Worm (Caenorhabditis elegans): ENCODE results near the gene sdz-32.

sdz-32 gene

DNA sequence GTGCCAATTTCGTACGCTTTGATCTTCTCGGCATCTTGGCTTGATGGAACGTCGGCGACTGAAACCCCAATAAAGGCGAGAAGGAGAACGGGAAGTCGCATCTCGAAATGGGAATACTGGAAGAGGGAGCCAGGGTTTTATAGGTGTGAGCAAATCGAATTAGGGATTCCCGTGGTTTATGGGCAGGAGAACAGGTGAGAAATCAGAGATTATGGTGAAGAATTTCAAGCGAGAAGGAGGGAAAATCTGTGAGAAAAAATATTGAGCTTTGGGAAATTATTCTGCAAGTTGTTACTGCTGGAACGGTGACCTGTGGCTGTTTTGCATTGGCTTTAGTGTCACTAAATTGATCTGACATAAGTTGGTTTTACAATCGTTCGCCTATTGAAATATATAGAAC, 2.2 kb upstream of the sdz-32 start, which contains the start of gene Y49F6B.13:
TSS of gene Y49F6B.13 (minus strand) at position 101 of the 400 bp plus-strand sequence.
- TF ChIP-seq ceh-31 (tag; optimal IDR thresholded peaks at IDR 0.05) (no peak), ceh-18 (tag; optimal IDR thresholded peaks at IDR 0.05) (no peak), che-1 (tag; optimal IDR thresholded peaks at IDR 0.05) (no peak), fkh-10 (GFP tag; optimal IDR thresholded peaks at IDR 0.05) (no peak), pag-3 (tag; optimal IDR thresholded peaks at IDR 0.05; ENCODE audit: borderline replicate concordance) (no peak), hlh-15 (tag; optimal IDR thresholded peaks at IDR 0.05) (no peak), elt-4 (tag; optimal IDR thresholded peaks at IDR 0.05) (no peak), syd-9 (tag; optimal IDR thresholded peaks at IDR 0.05) (no peak), ceh-22 (tag; optimal IDR thresholded peaks at IDR 0.05) (no peak), nhr-11 (tag; optimal IDR thresholded peaks at IDR 0.05) (no peak), Y22D7AL.16 (tag; optimal IDR thresholded peaks at IDR 0.05) (no peak), F13H6.1 (tag; optimal IDR thresholded peaks at IDR 0.05) (no peak), sox-2 (GFP tag; IDR thresholded peaks at IDR 0.05) (no peak), rnt-1 (tag; optimal IDR thresholded peaks at IDR 0.05) (no peak), C08G9.2 (tag; optimal IDR thresholded peaks at IDR 0.05) (no peak), hlh-30 (tag; optimal IDR thresholded peaks at IDR 0.05; ENCODE audit: insufficient read depth) (no peak), pat-9 (tag; optimal IDR thresholded peaks at IDR 0.05) (no peak), unc-86 (tag; optimal IDR thresholded peaks at IDR 0.05) (no peak), ceh-30 (tag; optimal IDR thresholded peaks at IDR 0.05) (no peak)

DNA sequence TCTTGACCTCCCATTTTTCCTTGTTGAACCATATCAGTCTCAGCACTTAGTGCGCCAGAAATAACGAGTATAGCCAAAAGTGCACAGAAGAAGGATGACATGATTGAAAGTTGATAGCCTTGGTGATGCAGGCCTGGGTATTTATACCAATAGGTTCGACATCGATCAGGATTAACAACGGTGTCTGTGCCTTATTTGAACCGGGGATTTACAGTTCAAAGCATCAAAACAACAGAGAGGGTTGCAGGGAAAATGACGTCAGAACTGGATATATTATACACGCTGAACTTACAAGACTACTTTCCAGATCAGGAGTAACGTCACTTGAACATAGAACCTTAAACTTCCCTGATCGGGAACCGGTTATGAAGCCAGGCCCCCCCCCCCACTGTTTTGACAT, 1.5 kb upstream of the sdz-32 start, which contains the start of gene Y49F6B.12:
TSS of gene Y49F6B.12 (minus strand) at position 101 of the 400 bp plus-strand sequence.
- no peak for TF ChIP-seq tbx-2 (tag; optimal IDR thresholded peaks at IDR 0.05)
- TF ChIP-seq zip-5 (tag; optimal IDR thresholded peaks at IDR 0.05): no peak
- no peak for TF ChIP-seq lim-6 (tag; optimal IDR thresholded peaks at IDR 0.05)
- no peak for TF ChIP-seq pqm-1 (tag; optimal IDR thresholded peaks at IDR 0.05)
- TF ChIP-seq nhr-11 (tag; optimal IDR thresholded peaks at IDR 0.05): no peak
- TF ChIP-seq npax-4 (tag; optimal IDR thresholded peaks at IDR 0.05): no peak
- TF ChIP-seq ceh-31 (tag; optimal IDR thresholded peaks at IDR 0.05): no peak
- no peak for TF ChIP-seq ztf-16 (tag; optimal IDR thresholded peaks at IDR 0.05)
- TF ChIP-seq lin-11 (tag; optimal IDR thresholded peaks at IDR 0.05): no peak
- no peak for TF ChIP-seq ceh-18 (tag; optimal IDR thresholded peaks at IDR 0.05)

- TF ChIP-seq hlh-30 (tag; optimal IDR thresholded peaks at IDR 0.05; ENCODE audit: insufficient read depth): no peak
- no peak for TF ChIP-seq ztf-16 (tag; optimal IDR thresholded peaks at IDR 0.05)
- TF ChIP-seq sox-2 (GFP tag; IDR thresholded peaks at IDR 0.05): no peak
- TF ChIP-seq madf-2 (tag; optimal IDR thresholded peaks at IDR 0.05): no peak
- TF ChIP-seq hlh-15 (tag; optimal IDR thresholded peaks at IDR 0.05): no peak
These were observed 1.0 kb upstream of the sdz-32 start, which contains the start of gene Y49F6B.6 for ce11 chrII:3472817-3473216. Gene Y49F6B.6 (plus strand): TSS chrII:3473117.

ce11 chrII:3476536-3476935, 2.7 kb downstream of the sdz-32 start:
- peak; percentile 62 for TF ChIP-seq dve-1 (tag; optimal IDR thresholded peaks at IDR 0.05)
- no peak for TF ChIP-seq ceh-6 (GFP tag; optimal IDR thresholded peaks at IDR 0.05)
- TF ChIP-seq elt-2 (tag; optimal IDR thresholded peaks at IDR 0.05): no peak
- no peak for TF ChIP-seq ceh-22 (tag; optimal IDR thresholded peaks at IDR 0.05)
- TF ChIP-seq pat-9 (tag; optimal IDR thresholded peaks at IDR 0.05): no peak
- TF ChIP-seq ama-1 (optimal IDR thresholded peaks at IDR 0.05): no peak
- no peak for TF ChIP-seq ceh-45 (GFP tag; IDR thresholded peaks at IDR 0.05)

- no peak for TF ChIP-seq unc-86 (tag; optimal IDR thresholded peaks at IDR 0.05)
- no peak for TF ChIP-seq sox-2 (GFP tag; IDR thresholded peaks at IDR 0.05)
- no peak for TF ChIP-seq nhr-11 (tag; optimal IDR thresholded peaks at IDR 0.05)
- TF ChIP-seq elt-4 (tag; optimal IDR thresholded peaks at IDR 0.05): no peak
- no peak for TF ChIP-seq pax-1 (tag; optimal IDR thresholded peaks at IDR 0.05)
- TF ChIP-seq tbx-7 (tag; optimal IDR thresholded peaks at IDR 0.05): no peak
- no peak for TF ChIP-seq pros-1 (tag; optimal IDR thresholded peaks at IDR 0.05)
- TF ChIP-seq sdc-2 (tag; optimal IDR thresholded peaks at IDR 0.05): no peak
- TF ChIP-seq hlh-30 (tag; optimal IDR thresholded peaks at IDR 0.05; ENCODE audit: insufficient read depth): no peak
These were observed 3.3 kb downstream of the sdz-32 start, which contains the start of gene fbxb-104 for ce11 chrII:3477171-3477570. Gene fbxb-104 (minus strand): TSS chrII:3477271.
